Worm (Caenorhabditis elegans) whole organism, mixed stage, embryonic: ENCODE measurements around the gene srg-62.

Source experiments
- blmp-1 ChIP-seq: fragments of 150-350 bp; optimal IDR thresholded peaks from 2 replicates; lab custom pipeline; 2014; ENCODE audit warnings: missing biosample characterization, missing genetic modification characterization
- ceh-83 ChIP-seq: fragments of 200-800 bp; sonication (Bioruptor generic); optimal IDR thresholded peaks from 2 replicates; lab custom pipeline; 2018; ENCODE audit warnings: mild to moderate bottlenecking, missing genetic modification characterization, missing compliant biosample characterization
- drap-1 ChIP-seq: fragments of 200-800 bp; sonication (Bioruptor generic); optimal IDR thresholded peaks from 3 replicates; lab custom pipeline; 2018; ENCODE audit warnings: mild to moderate bottlenecking, missing genetic modification characterization, missing compliant biosample characterization
- elt-3 ChIP-seq: fragments of 150-350 bp; optimal IDR thresholded peaks from 2 replicates; lab custom pipeline; 2014; ENCODE audit warnings: missing biosample characterization, missing genetic modification characterization
- lsy-2 ChIP-seq: fragments of 150-350 bp; optimal IDR thresholded peaks from 2 replicates; lab custom pipeline; 2014; ENCODE audit warnings: missing biosample characterization, missing genetic modification characterization
- mab-5 ChIP-seq: fragments of 150-350 bp; optimal IDR thresholded peaks from 2 replicates; lab custom pipeline; 2014; ENCODE audit warnings: missing biosample characterization, missing genetic modification characterization
- unc-39 ChIP-seq: fragments of 150-350 bp; optimal IDR thresholded peaks from 2 replicates; lab custom pipeline; 2014; ENCODE audit warnings: missing biosample characterization, missing genetic modification characterization
- unc-62 ChIP-seq: fragments of 150-350 bp; optimal IDR thresholded peaks from 2 replicates; lab custom pipeline; 2014; ENCODE audit warnings: missing biosample characterization, missing genetic modification reagents, missing genetic modification characterization
- zip-8 ChIP-seq: fragments of 150-350 bp; optimal IDR thresholded peaks from 2 replicates; lab custom pipeline; 2014; ENCODE audit warnings: missing biosample characterization, missing genetic modification characterization
- ztf-11 ChIP-seq: fragments of 150-350 bp; optimal IDR thresholded peaks from 2 replicates; lab custom pipeline; 2014; ENCODE audit warnings: missing biosample characterization, missing genetic modification characterization

DNA sequence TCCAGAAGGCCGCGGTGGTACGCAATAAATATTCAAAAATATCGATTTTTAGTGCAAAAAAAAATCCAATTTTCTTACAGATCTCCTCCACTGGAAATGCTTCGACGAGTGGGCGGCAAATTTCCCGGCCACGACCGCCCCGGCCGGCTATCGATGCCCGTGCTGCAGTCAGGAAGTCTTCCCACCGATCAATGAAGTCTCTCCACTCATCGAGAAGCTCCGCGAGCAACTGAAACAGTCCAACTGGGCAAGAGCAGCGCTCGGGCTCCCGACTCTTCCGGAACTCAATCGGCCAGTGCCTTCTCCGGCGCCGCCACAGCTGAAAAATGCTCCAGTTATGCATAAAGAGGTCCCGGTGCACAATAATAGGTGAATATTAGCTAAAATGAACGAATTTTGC is 46.3 kb downstream of the srg-62 start, which contains the start of gene Y45G12B.3:
- no peak for TF ChIP-seq unc-62 (GFP tag; lab: Kevin White, UChicago)
- TF ChIP-seq elt-3 (tag; lab: Kevin White, UChicago) = no peak
- no peak for TF ChIP-seq blmp-1 (tag; lab: Kevin White, UChicago)
- TF ChIP-seq unc-39 (tag; lab: Kevin White, UChicago) = no peak
- TF ChIP-seq ztf-11 (tag; lab: Kevin White, UChicago) = no peak
- TF ChIP-seq ceh-83 (GFP tag; lab: Kevin White, UChicago) = no peak
- no peak for TF ChIP-seq lsy-2
- no peak for TF ChIP-seq zip-8 (tag; lab: Kevin White, UChicago)
- no peak for TF ChIP-seq drap-1
- TF ChIP-seq mab-5 (tag; lab: Kevin White, UChicago) = no peak
